Worm (Caenorhabditis elegans): ENCODE measurements around the gene M01F1.4.
A peak's percentile ranks its signal among the peaks of the same experiment; 100 is the strongest.

Gene M01F1.4

DNA sequence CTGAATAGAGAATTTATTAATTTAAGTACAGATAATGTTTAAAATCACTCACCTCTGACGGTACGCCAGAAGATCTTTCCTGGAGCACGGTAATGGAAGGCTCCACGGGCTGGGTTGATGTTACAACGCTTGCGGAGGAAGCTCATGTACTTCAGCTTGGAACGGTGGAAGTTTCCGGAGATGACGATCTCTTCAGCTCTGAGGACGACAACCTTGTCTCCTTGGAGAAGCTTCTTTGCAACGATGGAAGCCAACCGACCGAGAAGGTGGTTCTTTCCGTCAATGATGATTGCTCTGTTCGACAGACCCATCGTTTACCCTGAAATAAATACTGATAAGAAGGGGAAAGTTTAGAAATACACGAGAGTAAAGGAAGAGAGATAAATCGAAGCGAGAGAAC lies 6.5 kb downstream of the M01F1.4 start, which contains the start of gene rpl-16 (continued):
- TF ChIP-seq K12H6.12 (tag; optimal IDR thresholded peaks at IDR 0.05) = no peak
- no peak for TF ChIP-seq mel-28 (tag; optimal IDR thresholded peaks at IDR 0.05; ENCODE audit: borderline replicate concordance)
- no peak for TF ChIP-seq chd-7 (tag; optimal IDR thresholded peaks at IDR 0.05)
- no peak for TF ChIP-seq madf-3 (GFP tag; IDR thresholded peaks at IDR 0.05)
- TF ChIP-seq attf-6 (GFP tag; IDR thresholded peaks at IDR 0.05) = 0 out of 2 replicates have a peak, but pooled peaks have one; percentile 7
- no peak for TF ChIP-seq ccch-3 (GFP tag; optimal IDR thresholded peaks at IDR 0.05)

ce11 chrIII:3502215-3502838 lies 7.5 kb downstream of the M01F1.4 start, which contains the start of gene M01F1.8:
Gene M01F1.8, minus strand, starts transcription at chrIII:3502549.
- TF ChIP-seq egl-18 (GFP tag; IDR thresholded peaks at IDR 0.05) (no peak), nfya-2 (GFP tag; IDR thresholded peaks at IDR 0.05) (0 out of 2 replicates have a peak, but pooled peaks have one; percentile 54), F22D6.2 (tag; optimal IDR thresholded peaks at IDR 0.05) (no peak), D2030.7 (GFP tag; IDR thresholded peaks at IDR 0.05) (no peak), ceh-40 (GFP tag; IDR thresholded peaks at IDR 0.05) (no peak), lag-1 (GFP tag; IDR thresholded peaks at IDR 0.05) (no peak), T07F8.4 (tag; optimal IDR thresholded peaks at IDR 0.05) (no peak), snpc-3.4 (tag; optimal IDR thresholded peaks at IDR 0.05) (no peak), Y67H2A.10 (GFP tag; conservative IDR thresholded peaks at IDR 0.05) (no peak), aptf-3 (GFP tag; IDR thresholded peaks at IDR 0.05) (no peak), unc-62 (GFP tag; optimal IDR thresholded peaks at IDR 0.05) (no peak), F57A8.1 (GFP tag; optimal IDR thresholded peaks at IDR 0.05) (no peak), die-1 (tag; optimal IDR thresholded peaks at IDR 0.05) (no peak), tbp1 (GFP tag; optimal IDR thresholded peaks at IDR 0.05) (peak; percentile 27), fkh-3 (tag; optimal IDR thresholded peaks at IDR 0.05) (no peak), him-1 (tag; optimal IDR thresholded peaks at IDR 0.05) (peak; percentile 52), attf-3 (GFP tag; conservative IDR thresholded peaks at IDR 0.05) (no peak), Y95B8A.8 (GFP tag; IDR thresholded peaks at IDR 0.05) (no peak; the same call in 1 of the 2 replicates), mel-28 (tag; optimal IDR thresholded peaks at IDR 0.05; ENCODE audit: borderline replicate concordance) (no peak), tlf-1 (GFP tag; optimal IDR thresholded peaks at IDR 0.05) (peak; percentile 2), gei-17 (GFP tag; optimal IDR thresholded peaks at IDR 0.05) (no peak), F55B11.4 (tag; optimal IDR thresholded peaks at IDR 0.05; ENCODE audit: borderline replicate concordance, insufficient read depth) (no peak), hsf-1 (GFP tag; IDR thresholded peaks at IDR 0.05) (0 out of 2 replicates have a peak, but pooled peaks have one; percentile 56), efl-1 (GFP tag; optimal IDR thresholded peaks at IDR 0.05) (no peak), dox-1 (GFP tag; IDR thresholded peaks at IDR 0.05) (no peak), madf-3 (GFP tag; IDR thresholded peaks at IDR 0.05) (no peak), lin-35 (GFP tag; optimal IDR thresholded peaks at IDR 0.05) (peak in 1 of 3 experiments; percentile 40), sea-2 (GFP tag; IDR thresholded peaks at IDR 0.05) (no peak), F23B12.7 (tag; optimal IDR thresholded peaks at IDR 0.05; ENCODE audit: insufficient read depth) (no peak), ztf-28 (GFP tag; IDR thresholded peaks at IDR 0.05) (no peak), attf-5 (GFP tag; optimal IDR thresholded peaks at IDR 0.05) (no peak), K11D2.4 (GFP tag; IDR thresholded peaks at IDR 0.05) (no peak), Y53G8AR.9 (GFP tag; conservative IDR thresholded peaks at IDR 0.05) (0 out of 2 replicates have a peak, but pooled peaks have one; percentile 16), rpc-1 (optimal IDR thresholded peaks at IDR 0.05) (no peak), rpc-1 (tag; optimal IDR thresholded peaks at IDR 0.05) (no peak), rec-8 (tag; optimal IDR thresholded peaks at IDR 0.05) (no peak), B0336.3 (GFP tag; IDR thresholded peaks at IDR 0.05) (peak; percentile 20; the same call in 1 of the 2 replicates), sptf-2 (GFP tag; optimal IDR thresholded peaks at IDR 0.05) (no peak), B0019.2 (GFP tag; conservative IDR thresholded peaks at IDR 0.05) (no peak), rcor-1 (GFP tag; IDR thresholded peaks at IDR 0.05) (no peak; the same call in 1 of the 2 replicates), ztf-6 (GFP tag; IDR thresholded peaks at IDR 0.05) (no peak), lin-54 (GFP tag; optimal IDR thresholded peaks at IDR 0.05) (peak; percentile 62)
